Fruit fly (Drosophila melanogaster) whole organism, embryonic: ENCODE measurements around the gene CG31792.
A peak's percentile ranks its signal among the peaks of the same experiment; 100 is the strongest.

ENCODE experiments used
- Ada2b ChIP-seq: fragments of 200-800 bp; sonication (Bioruptor generic); IDR thresholded peaks from 2 replicates; pipeline ENCODE4 v1.3.6; 2022; ENCODE audit warnings: missing biosample characterization, missing genetic modification characterization
- BEAF-32 ChIP-seq: fragments of 200-800 bp; sonication (Bioruptor generic); optimal IDR thresholded peaks from 3 replicates; lab custom pipeline; 2017; ENCODE audit warnings: missing biosample characterization, missing genetic modification characterization, mild to moderate bottlenecking, moderate library complexity, missing genetic modification reagents
- CG10462 ChIP-seq: fragments of 200-800 bp; sonication (Bioruptor generic); optimal IDR thresholded peaks from 2 replicates; lab custom pipeline; 2016; ENCODE audit warnings: missing biosample characterization, missing genetic modification characterization
- CG10543 ChIP-seq: fragments of 200-800 bp; sonication (Bioruptor generic); optimal IDR thresholded peaks from 3 replicates; lab custom pipeline; 2017; ENCODE audit warnings: missing biosample characterization, mild to moderate bottlenecking, missing genetic modification characterization, moderate library complexity
- CG11696 ChIP-seq: fragments of 200-800 bp; sonication (Bioruptor generic); IDR thresholded peaks from 2 replicates; pipeline ENCODE4 v1.3.6; 2022; ENCODE audit warnings: missing biosample characterization, missing genetic modification characterization
- CG14441 ChIP-seq: fragments of 200-800 bp; sonication (Bioruptor generic); IDR thresholded peaks from 2 replicates; pipeline ENCODE4 v1.3.6; 2022; ENCODE audit warnings: missing biosample characterization, missing genetic modification characterization
- CG14710 ChIP-seq: fragments of 200-800 bp; sonication (Bioruptor generic); optimal IDR thresholded peaks from 3 replicates; lab custom pipeline; 2019; ENCODE audit warnings: missing biosample characterization, mild to moderate bottlenecking, missing genetic modification characterization, moderate library complexity
- CG15601 ChIP-seq: fragments of 200-800 bp; sonication (Bioruptor generic); optimal IDR thresholded peaks from 3 replicates; lab custom pipeline; 2019; ENCODE audit warnings: missing biosample characterization, mild to moderate bottlenecking, missing genetic modification characterization, moderate library complexity
- CG15696 ChIP-seq: fragments of 200-800 bp; sonication (Bioruptor generic); optimal IDR thresholded peaks from 2 replicates; lab custom pipeline; 2019; ENCODE audit warnings: missing biosample characterization, mild to moderate bottlenecking, missing genetic modification characterization, moderate library complexity
- CG17186 ChIP-seq: fragments of 200-800 bp; sonication (Bioruptor generic); optimal IDR thresholded peaks from 3 replicates; lab custom pipeline; 2017; ENCODE audit warnings: missing biosample characterization, missing genetic modification reagents, missing genetic modification characterization
- CG17385 ChIP-seq: fragments of 200-800 bp; sonication (Bioruptor generic); optimal IDR thresholded peaks from 3 replicates; lab custom pipeline; 2018; ENCODE audit warnings: missing biosample characterization, mild to moderate bottlenecking, missing genetic modification characterization
- CG18011 ChIP-seq: fragments of 200-800 bp; sonication (Bioruptor generic); optimal IDR thresholded peaks from 2 replicates; lab custom pipeline; 2017; ENCODE audit warnings: missing biosample characterization, missing genetic modification characterization, mild to moderate bottlenecking, moderate library complexity, missing genotype
- CG18599 ChIP-seq: fragments of 200-800 bp; sonication (Bioruptor generic); optimal IDR thresholded peaks from 3 replicates; lab custom pipeline; 2017; ENCODE audit warnings: missing biosample characterization, missing genetic modification characterization, mild to moderate bottlenecking, moderate library complexity, missing genetic modification reagents
- CG32767 ChIP-seq: fragments of 200-800 bp; sonication (Bioruptor generic); IDR thresholded peaks from 2 replicates; pipeline ENCODE4 v1.3.6; 2022; ENCODE audit warnings: missing biosample characterization, missing genetic modification characterization
- CG32772 ChIP-seq: fragments of 200-800 bp; sonication (Bioruptor generic); IDR thresholded peaks from 2 replicates; pipeline ENCODE4 v1.3.6; 2022; ENCODE audit warnings: missing biosample characterization, missing genetic modification characterization
- CG33213 ChIP-seq: fragments of 200-800 bp; sonication (Bioruptor generic); optimal IDR thresholded peaks from 3 replicates; lab custom pipeline; 2016; ENCODE audit warnings: missing biosample characterization, missing genetic modification characterization
- CG4820 ChIP-seq: fragments of 200-800 bp; sonication (Bioruptor generic); optimal IDR thresholded peaks from 3 replicates; lab custom pipeline; 2016; ENCODE audit warnings: missing biosample characterization, missing genetic modification characterization
- CG4854 ChIP-seq: fragments of 200-800 bp; sonication (Bioruptor generic); optimal IDR thresholded peaks from 2 replicates; lab custom pipeline; 2016; ENCODE audit warnings: missing biosample characterization, missing genetic modification characterization, inconsistent platforms
- CG5245 ChIP-seq: fragments of 200-800 bp; sonication (Bioruptor generic); optimal IDR thresholded peaks from 3 replicates; lab custom pipeline; 2016; ENCODE audit warnings: missing biosample characterization, missing genetic modification characterization
- CG6272 ChIP-seq: fragments of 200-800 bp; sonication (Bioruptor generic); IDR thresholded peaks from 2 replicates; pipeline ENCODE4 v1.3.6; 2022; ENCODE audit warnings: missing biosample characterization, missing genetic modification characterization
- CG6765 ChIP-seq: fragments of 200-800 bp; sonication (Bioruptor generic); optimal IDR thresholded peaks from 3 replicates; lab custom pipeline; 2017; ENCODE audit warnings: missing biosample characterization, mild to moderate bottlenecking, missing genetic modification characterization
- CG7357 ChIP-seq: fragments of 200-800 bp; sonication (Bioruptor generic); IDR thresholded peaks from 3 replicates; pipeline ENCODE4 v1.3.6; 2022; ENCODE audit warnings: missing biosample characterization, missing genetic modification characterization
- CG8388 ChIP-seq: fragments of 200-800 bp; sonication (Bioruptor generic); optimal IDR thresholded peaks from 2 replicates; lab custom pipeline; 2019; ENCODE audit warnings: missing biosample characterization, mild to moderate bottlenecking, missing genetic modification characterization, moderate library complexity
- CG8478 ChIP-seq: fragments of >200 bp; optimal IDR thresholded peaks from 2 replicates; lab custom pipeline; 2018
- CrebB ChIP-seq: fragments of 200-800 bp; sonication (Bioruptor generic); optimal IDR thresholded peaks from 3 replicates; lab custom pipeline; 2018; ENCODE audit warnings: missing biosample characterization, mild to moderate bottlenecking, missing genetic modification characterization
- D19B ChIP-seq: fragments of 200-800 bp; sonication (Bioruptor generic); optimal IDR thresholded peaks from 2 replicates; lab custom pipeline; 2017; ENCODE audit warnings: missing biosample characterization, mild to moderate bottlenecking, missing genetic modification characterization
- Dip2 ChIP-seq: fragments of 200-800 bp; sonication (Bioruptor generic); IDR thresholded peaks from 2 replicates; pipeline ENCODE4 v1.3.6; 2022; ENCODE audit warnings: missing biosample characterization, missing genetic modification characterization
- Dip3 ChIP-seq: fragments of 200-800 bp; sonication (Bioruptor generic); optimal IDR thresholded peaks from 3 replicates; lab custom pipeline; 2016; ENCODE audit warnings: missing biosample characterization, missing genetic modification characterization
- Eip74EF ChIP-seq, 2 experiments: fragments of 200-800 bp in 1 of 2; fragments of >200 bp in 1 of 2; sonication (Bioruptor generic) in 1 of 2; optimal IDR thresholded peaks; 2 replicates each; lab custom pipeline; 2017 to 2019; ENCODE audit warnings: missing biosample characterization in 2 of 2, missing genetic modification characterization in 2 of 2, mild to moderate bottlenecking in 1 of 2, moderate library complexity in 1 of 2
- HLH54F ChIP-seq: fragments of 200-800 bp; sonication (Bioruptor generic); optimal IDR thresholded peaks from 3 replicates; lab custom pipeline; 2016; ENCODE audit warnings: missing biosample characterization, missing genetic modification characterization
- Optix ChIP-seq: fragments of 200-800 bp; sonication (Bioruptor generic); IDR thresholded peaks from 3 replicates; pipeline ENCODE4 v1.3.6; 2022; ENCODE audit warnings: missing biosample characterization, missing genetic modification characterization
- Stat92E ChIP-seq, 3 experiments: fragments of >200 bp in 2 of 3; fragments of 200-800 bp in 1 of 3; sonication (Bioruptor generic) in 1 of 3; optimal IDR thresholded peaks; 2 replicates each; lab custom pipeline; 2017 to 2019; ENCODE audit warnings: missing biosample characterization in 3 of 3, missing genetic modification characterization in 3 of 3, mild to moderate bottlenecking in 1 of 3, moderate library complexity in 1 of 3
- Xbp1 ChIP-seq: fragments of 200-800 bp; sonication (Bioruptor generic); optimal IDR thresholded peaks from 3 replicates; lab custom pipeline; 2016; ENCODE audit warnings: missing biosample characterization, mild to moderate bottlenecking, missing genetic modification characterization
- ato ChIP-seq: fragments of 200-800 bp; sonication (Bioruptor generic); IDR thresholded peaks from 2 replicates; pipeline ENCODE4 v1.3.6; 2022; ENCODE audit warnings: missing biosample characterization, missing genetic modification characterization; ENCODE audit not compliant: partially characterized antibody
- cg ChIP-seq: fragments of 200-800 bp; sonication (Bioruptor generic); optimal IDR thresholded peaks from 3 replicates; lab custom pipeline; 2019; ENCODE audit warnings: missing biosample characterization, mild to moderate bottlenecking, missing genetic modification characterization, moderate library complexity
- chn ChIP-seq: fragments of 200-800 bp; sonication (Bioruptor generic); optimal IDR thresholded peaks from 2 replicates; lab custom pipeline; 2016; ENCODE audit warnings: missing biosample characterization, missing genetic modification characterization
- crol ChIP-seq: fragments of 200-800 bp; sonication (Bioruptor generic); IDR thresholded peaks from 2 replicates; pipeline ENCODE4 v1.3.6; 2022; ENCODE audit warnings: missing biosample characterization, missing genetic modification characterization
- dmrt99B ChIP-seq: fragments of 200-800 bp; sonication (Bioruptor generic); optimal IDR thresholded peaks from 2 replicates; lab custom pipeline; 2018; ENCODE audit warnings: missing biosample characterization, mild to moderate bottlenecking, missing genetic modification characterization, moderate library complexity
- en ChIP-seq: fragments of 200-800 bp; sonication (Bioruptor generic); optimal IDR thresholded peaks from 2 replicates; lab custom pipeline; 2016; ENCODE audit warnings: missing biosample characterization, missing genetic modification characterization
- grau ChIP-seq: fragments of 200-800 bp; optimal IDR thresholded peaks from 3 replicates; lab custom pipeline; 2019; ENCODE audit warnings: missing biosample characterization, mild to moderate bottlenecking, missing genetic modification characterization, moderate library complexity
- h ChIP-seq: fragments of >200 bp; optimal IDR thresholded peaks from 2 replicates; lab custom pipeline; 2017
- odd ChIP-seq: fragments of 200-800 bp; sonication (Bioruptor generic); optimal IDR thresholded peaks from 2 replicates; lab custom pipeline; 2017; ENCODE audit warnings: missing biosample characterization, mild to moderate bottlenecking, missing genetic modification characterization
- salm ChIP-seq: fragments of 200-800 bp; sonication (Bioruptor generic); optimal IDR thresholded peaks from 2 replicates; lab custom pipeline; 2018; ENCODE audit warnings: missing biosample characterization, mild to moderate bottlenecking, missing genetic modification characterization
- sens-2 ChIP-seq: fragments of 200-800 bp; sonication (Bioruptor generic); IDR thresholded peaks from 2 replicates; pipeline ENCODE4 v1.3.6; 2022; ENCODE audit warnings: missing biosample characterization, missing genetic modification characterization
- sqz ChIP-seq: fragments of 200-800 bp; sonication (Bioruptor generic); optimal IDR thresholded peaks from 3 replicates; lab custom pipeline; 2018; ENCODE audit warnings: missing biosample characterization, mild to moderate bottlenecking, missing genetic modification characterization
- sug ChIP-seq: fragments of 200-800 bp; optimal IDR thresholded peaks from 2 replicates; lab custom pipeline; 2019; ENCODE audit warnings: missing biosample characterization, mild to moderate bottlenecking, missing genetic modification characterization, moderate library complexity
- tio ChIP-seq: fragments of 200-800 bp; sonication (Bioruptor generic); optimal IDR thresholded peaks from 2 replicates; lab custom pipeline; 2017; ENCODE audit warnings: missing biosample characterization, missing genetic modification characterization, inconsistent platforms
- tup ChIP-seq: fragments of 200-800 bp; sonication (Bioruptor generic); optimal IDR thresholded peaks from 2 replicates; lab custom pipeline; 2016; ENCODE audit warnings: missing biosample characterization, mild to moderate bottlenecking, missing genetic modification characterization, moderate library complexity
- vfl ChIP-seq: fragments of 200-800 bp; sonication (Bioruptor generic); optimal IDR thresholded peaks from 2 replicates; lab custom pipeline; 2016; ENCODE audit warnings: missing biosample characterization, missing genetic modification characterization

Gene CG31792

DNA sequence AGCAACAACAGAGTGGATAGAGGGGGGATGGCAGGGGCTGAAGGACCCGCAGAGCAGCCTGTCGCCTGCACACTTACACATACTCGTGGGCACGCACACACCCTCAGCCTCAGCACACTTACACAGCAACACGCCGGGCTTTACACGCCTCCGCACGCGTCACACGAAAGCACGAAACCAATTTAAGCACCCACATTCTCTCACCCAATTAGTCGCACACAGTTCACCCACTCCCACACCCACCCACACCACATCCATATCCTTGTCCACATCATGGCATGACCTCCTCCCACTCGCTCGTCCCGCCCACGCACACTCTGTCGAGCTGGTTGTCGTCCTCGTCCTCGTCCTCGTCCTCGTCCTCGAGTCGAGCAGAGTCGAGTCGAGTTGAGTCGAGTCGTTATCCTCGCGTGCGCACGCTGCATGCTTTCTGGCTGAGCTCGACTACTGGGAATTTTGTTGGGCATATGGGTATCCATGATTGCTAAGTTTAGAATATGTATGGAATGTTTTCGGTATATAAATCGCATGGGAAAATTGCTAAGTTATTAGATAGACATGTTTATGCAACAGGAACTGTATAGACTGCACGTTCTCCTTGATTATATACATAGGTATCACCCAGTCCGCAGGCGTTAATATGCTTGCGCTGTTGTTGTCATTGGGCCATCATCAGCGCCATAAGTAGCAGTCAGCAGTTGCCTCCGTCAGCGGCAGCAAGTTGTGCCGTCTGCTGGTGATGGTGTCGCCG lies 14.8 kb downstream of the CG31792 start (continued):
- TF ChIP-seq Optix (GFP tag; lab: Robert Waterston, UW) (peak; percentile 88), CG10462 (GFP tag; lab: Kevin White, UChicago) (peak; percentile 3), CG17186 (GFP tag; lab: Kevin White, UChicago) (peak; percentile 27), CrebB (peak; percentile 73), en (GFP tag; lab: Kevin White, UChicago) (no peak), Dip3 (peak; percentile 82), CG10543 (peak; percentile 73), CG17385 (GFP tag; lab: Kevin White, UChicago) (peak; percentile 79), HLH54F (GFP tag; lab: Kevin White, UChicago) (peak; percentile 79), CG15696 (tag; lab: Kevin White, UChicago) (no peak), CG8388 (peak; percentile 59), CG6272 (GFP tag; lab: Robert Waterston, UW) (peak; percentile 78), CG18011 (peak; percentile 3), dmrt99B (tag; lab: Kevin White, UChicago) (peak; percentile 88), tio (GFP tag; lab: Kevin White, UChicago) (peak; percentile 66), CG33213 (GFP tag; lab: Kevin White, UChicago) (peak; percentile 48), ato (no peak), D19B (GFP tag; lab: Kevin White, UChicago) (peak; percentile 97), sqz (peak; percentile 12), CG18599 (peak; percentile 96), vfl (GFP tag; lab: Kevin White, UChicago) (peak; percentile 64), CG14710 (tag; lab: Kevin White, UChicago) (peak; percentile 51), Dip2 (no peak), grau (tag; lab: Kevin White, UChicago) (peak; percentile 84), chn (GFP tag; lab: Kevin White, UChicago) (peak; percentile 74), salm (tag; lab: Kevin White, UChicago) (peak; percentile 51), CG6765 (peak; percentile 8), CG5245 (GFP tag; lab: Kevin White, UChicago) (peak; percentile 63), CG14441 (GFP tag; lab: Robert Waterston, UW) (peak; percentile 82), CG15601 (peak; percentile 69), sug (tag; lab: Kevin White, UChicago) (peak; percentile 41), CG8478 (lab: Kevin White, UChicago) (no peak), Stat92E (GFP tag; optimal IDR thresholded peaks at IDR 0.05; lab: Kevin White, UChicago) (no peak), CG32772 (peak; percentile 87), Ada2b (GFP tag; lab: Robert Waterston, UW) (peak; percentile 83), sens-2 (GFP tag; lab: Robert Waterston, UW) (peak; percentile 50; the same call in 1 of the 2 replicates), odd (GFP tag; lab: Kevin White, UChicago) (peak; percentile 69), BEAF-32 (GFP tag; lab: Kevin White, UChicago) (no peak), cg (GFP tag; lab: Kevin White, UChicago) (peak; percentile 27), Eip74EF (GFP tag; optimal IDR thresholded peaks at IDR 0.05; lab: Kevin White, UChicago) (peak in 1 of 2 experiments; percentile 53), crol (GFP tag; lab: Robert Waterston, UW) (peak; percentile 26; the same call in 1 of the 2 replicates), tup (GFP tag; lab: Kevin White, UChicago) (peak; percentile 71), CG11696 (GFP tag; lab: Robert Waterston, UW) (0 out of 2 replicates have a peak, but pooled peaks have one; percentile 32), CG4854 (GFP tag; lab: Kevin White, UChicago) (peak; percentile 58), h (lab: Kevin White, UChicago) (no peak), Xbp1 (GFP tag; lab: Kevin White, UChicago) (peak; percentile 84), CG4820 (GFP tag; lab: Kevin White, UChicago) (peak; percentile 68), CG7357 (GFP tag; lab: Robert Waterston, UW) (peak; percentile 76), CG32767 (GFP tag; lab: Robert Waterston, UW) (peak; percentile 64; the same call in 1 of the 2 replicates)
